Worm (Caenorhabditis elegans): ENCODE data around the gene C18F10.7.

- no peak for TF ChIP-seq dao-5 (tag; optimal IDR thresholded peaks at IDR 0.05)
- TF ChIP-seq W03F9.2 (tag; optimal IDR thresholded peaks at IDR 0.05), result no peak
Observed at ce11 chrIII:6316795-6317194, 38.6 kb upstream of the C18F10.7 start.
